Fruit fly (Drosophila melanogaster) whole organism, embryonic: Measurements from ENCODE around the gene CG17343.

Experiments used
- Bteb2 ChIP-seq: fragments of 200-800 bp; sonication (Bioruptor generic); optimal IDR thresholded peaks from 2 replicates; lab custom pipeline; 2016; ENCODE audit warnings: missing biosample characterization, missing genetic modification characterization
- CG10543 ChIP-seq: fragments of 200-800 bp; sonication (Bioruptor generic); optimal IDR thresholded peaks from 3 replicates; lab custom pipeline; 2017; ENCODE audit warnings: missing biosample characterization, mild to moderate bottlenecking, missing genetic modification characterization, moderate library complexity
- CG11504 ChIP-seq: fragments of 200-800 bp; sonication (Bioruptor generic); optimal IDR thresholded peaks from 3 replicates; lab custom pipeline; 2019; ENCODE audit warnings: missing biosample characterization, mild to moderate bottlenecking, missing genetic modification characterization, moderate library complexity
- CG11560 ChIP-seq: fragments of 200-800 bp; sonication (Bioruptor generic); IDR thresholded peaks from 3 replicates; pipeline ENCODE4 v1.3.6; 2022; ENCODE audit warnings: missing biosample characterization, missing genetic modification characterization
- CG12071 ChIP-seq: fragments of 200-800 bp; sonication (Bioruptor generic); optimal IDR thresholded peaks from 3 replicates; lab custom pipeline; 2018; ENCODE audit warnings: missing biosample characterization, mild to moderate bottlenecking, missing genetic modification characterization
- CG13123 ChIP-seq: fragments of 200-800 bp; sonication (Bioruptor generic); optimal IDR thresholded peaks from 2 replicates; lab custom pipeline; 2016; ENCODE audit warnings: missing biosample characterization, missing genetic modification characterization
- CG14710 ChIP-seq: fragments of 200-800 bp; sonication (Bioruptor generic); optimal IDR thresholded peaks from 3 replicates; lab custom pipeline; 2019; ENCODE audit warnings: missing biosample characterization, mild to moderate bottlenecking, missing genetic modification characterization, moderate library complexity
- CG15011 ChIP-seq: fragments of 200-800 bp; sonication (Bioruptor generic); optimal IDR thresholded peaks from 3 replicates; lab custom pipeline; 2018; ENCODE audit warnings: missing biosample characterization, mild to moderate bottlenecking, missing genetic modification characterization
- CG1603 ChIP-seq: fragments of 200-800 bp; sonication (Bioruptor generic); optimal IDR thresholded peaks from 2 replicates; lab custom pipeline; 2019; ENCODE audit warnings: missing biosample characterization, mild to moderate bottlenecking, missing genetic modification characterization, moderate library complexity
- CG16779 ChIP-seq: fragments of 200-800 bp; sonication (Bioruptor generic); IDR thresholded peaks from 2 replicates; pipeline ENCODE4 v1.3.6; 2022; ENCODE audit warnings: missing biosample characterization, missing genetic modification characterization
- CG16863 ChIP-seq: fragments of 200-800 bp; sonication (Bioruptor generic); optimal IDR thresholded peaks from 3 replicates; lab custom pipeline; 2016; ENCODE audit warnings: missing biosample characterization, missing genetic modification characterization
- CG17361 ChIP-seq: fragments of 200-800 bp; sonication (Bioruptor generic); IDR thresholded peaks from 3 replicates; pipeline ENCODE4 v1.3.6; 2022; ENCODE audit warnings: missing biosample characterization, missing genetic modification characterization
- CG18262 ChIP-seq: fragments of 200-800 bp; optimal IDR thresholded peaks from 3 replicates; lab custom pipeline; 2019; ENCODE audit warnings: missing biosample characterization, mild to moderate bottlenecking, missing genetic modification characterization, moderate library complexity
- CG2678 ChIP-seq: fragments of 200-800 bp; sonication (Bioruptor generic); optimal IDR thresholded peaks from 3 replicates; lab custom pipeline; 2019; ENCODE audit warnings: missing biosample characterization, mild to moderate bottlenecking, missing genetic modification characterization, moderate library complexity
- CG6765 ChIP-seq: fragments of 200-800 bp; sonication (Bioruptor generic); optimal IDR thresholded peaks from 3 replicates; lab custom pipeline; 2017; ENCODE audit warnings: missing biosample characterization, mild to moderate bottlenecking, missing genetic modification characterization
- CG7556 ChIP-seq: fragments of 200-800 bp; sonication (Bioruptor generic); optimal IDR thresholded peaks from 2 replicates; lab custom pipeline; 2017; ENCODE audit warnings: missing biosample characterization, mild to moderate bottlenecking, missing genetic modification characterization
- CG7928 ChIP-seq: fragments of 200-800 bp; sonication (Bioruptor generic); optimal IDR thresholded peaks from 2 replicates; lab custom pipeline; 2017; ENCODE audit warnings: missing biosample characterization, mild to moderate bottlenecking, missing genetic modification characterization
- CG8281 ChIP-seq: fragments of 200-800 bp; sonication (Bioruptor generic); optimal IDR thresholded peaks from 2 replicates; lab custom pipeline; 2018; ENCODE audit warnings: missing biosample characterization, mild to moderate bottlenecking, missing genetic modification characterization, moderate library complexity
- CG9817 ChIP-seq: fragments of 200-800 bp; sonication (Bioruptor generic); optimal IDR thresholded peaks from 2 replicates; lab custom pipeline; 2018; ENCODE audit warnings: missing biosample characterization, mild to moderate bottlenecking, missing genetic modification characterization, moderate library complexity
- Camta ChIP-seq: fragments of 200-800 bp; sonication (Bioruptor generic); optimal IDR thresholded peaks from 2 replicates; lab custom pipeline; 2016; ENCODE audit warnings: missing biosample characterization, missing genetic modification characterization
- Dek ChIP-seq: fragments of 200-800 bp; sonication (Bioruptor generic); optimal IDR thresholded peaks from 3 replicates; lab custom pipeline; 2019; ENCODE audit warnings: missing biosample characterization, mild to moderate bottlenecking, missing genetic modification characterization, moderate library complexity
- HLH3B ChIP-seq: fragments of 200-800 bp; sonication (Bioruptor generic); IDR thresholded peaks from 2 replicates; pipeline ENCODE4 v1.3.6; 2022; ENCODE audit warnings: missing biosample characterization, missing genetic modification characterization
- Hr51 ChIP-seq, 2 experiments: fragments of 200-800 bp; sonication (Bioruptor generic); optimal IDR thresholded peaks; 2 replicates in 1 of 2; 3 replicates in 1 of 2; lab custom pipeline; 2016 to 2018; ENCODE audit warnings: missing biosample characterization in 2 of 2, missing genetic modification characterization in 2 of 2, mild to moderate bottlenecking in 1 of 2, moderate library complexity in 1 of 2
- Hsf ChIP-seq: fragments of 200-800 bp; sonication (Bioruptor generic); optimal IDR thresholded peaks from 3 replicates; lab custom pipeline; 2016; ENCODE audit warnings: missing biosample characterization, missing genetic modification characterization
- PHDP ChIP-seq: fragments of 200-800 bp; sonication (Bioruptor generic); optimal IDR thresholded peaks from 3 replicates; lab custom pipeline; 2018; ENCODE audit warnings: missing biosample characterization, mild to moderate bottlenecking, missing genetic modification characterization, moderate library complexity
- YL-1 ChIP-seq: fragments of 200-800 bp; sonication (Bioruptor generic); optimal IDR thresholded peaks from 3 replicates; lab custom pipeline; 2017; ENCODE audit warnings: missing biosample characterization, mild to moderate bottlenecking, missing genetic modification characterization
- bab2 ChIP-seq: fragments of 200-800 bp; sonication (Bioruptor generic); optimal IDR thresholded peaks from 2 replicates; lab custom pipeline; 2016; ENCODE audit warnings: missing biosample characterization, missing genetic modification characterization
- bcd ChIP-seq: fragments of 200-800 bp; sonication (Bioruptor generic); optimal IDR thresholded peaks from 2 replicates; lab custom pipeline; 2017; ENCODE audit warnings: missing biosample characterization, mild to moderate bottlenecking, missing genetic modification characterization
- btn ChIP-seq: fragments of 200-800 bp; sonication (Bioruptor generic); optimal IDR thresholded peaks from 2 replicates; lab custom pipeline; 2016; ENCODE audit warnings: missing biosample characterization, missing genetic modification characterization
- dmrt99B ChIP-seq: fragments of 200-800 bp; sonication (Bioruptor generic); optimal IDR thresholded peaks from 2 replicates; lab custom pipeline; 2018; ENCODE audit warnings: missing biosample characterization, mild to moderate bottlenecking, missing genetic modification characterization, moderate library complexity
- esg ChIP-seq: fragments of 200-800 bp; sonication (Bioruptor generic); conservative IDR thresholded peaks from 2 replicates; pipeline ENCODE4 v1.3.6; 2022; ENCODE audit warnings: missing biosample characterization, missing genetic modification characterization
- fd3F ChIP-seq: fragments of 200-800 bp; sonication (Bioruptor generic); optimal IDR thresholded peaks from 2 replicates; lab custom pipeline; 2018; ENCODE audit warnings: missing biosample characterization, mild to moderate bottlenecking, missing genetic modification characterization, moderate library complexity
- gcm ChIP-seq: fragments of 200-800 bp; sonication (Bioruptor generic); optimal IDR thresholded peaks from 2 replicates; lab custom pipeline; 2019; ENCODE audit warnings: missing biosample characterization, mild to moderate bottlenecking, missing genetic modification characterization, moderate library complexity
- grau ChIP-seq: fragments of 200-800 bp; optimal IDR thresholded peaks from 3 replicates; lab custom pipeline; 2019; ENCODE audit warnings: missing biosample characterization, mild to moderate bottlenecking, missing genetic modification characterization, moderate library complexity
- jing ChIP-seq: fragments of 200-800 bp; sonication (Bioruptor generic); optimal IDR thresholded peaks from 2 replicates; lab custom pipeline; 2018; ENCODE audit warnings: missing biosample characterization, mild to moderate bottlenecking, missing genetic modification characterization
- nau ChIP-seq: fragments of 200-800 bp; sonication (Bioruptor generic); optimal IDR thresholded peaks from 3 replicates; lab custom pipeline; 2017; ENCODE audit warnings: missing biosample characterization, mild to moderate bottlenecking, missing genetic modification characterization, missing genetic modification reagents
- nerfin-1 ChIP-seq: fragments of 200-800 bp; sonication (Bioruptor generic); optimal IDR thresholded peaks from 3 replicates; lab custom pipeline; 2019; ENCODE audit warnings: missing biosample characterization, mild to moderate bottlenecking, missing genetic modification characterization, moderate library complexity
- org-1 ChIP-seq: fragments of 200-800 bp; sonication (Bioruptor generic); optimal IDR thresholded peaks from 2 replicates; lab custom pipeline; 2017; ENCODE audit warnings: missing biosample characterization, missing genetic modification characterization
- pan ChIP-seq, 4 experiments: fragments of >200 bp in 3 of 4; fragments of 200-800 bp in 1 of 4; sonication (Bioruptor generic) in 1 of 4; optimal IDR thresholded peaks in 3 of 4; IDR thresholded peaks in 1 of 4; 2 replicates each; pipeline versions ENCODE4 v1.3.6 to Lab custom; 2017 to 2022; ENCODE audit warnings: missing biosample characterization in 2 of 4, missing genetic modification characterization in 2 of 4, mixed read lengths in 1 of 4
- scrt ChIP-seq: fragments of 200-800 bp; sonication (Bioruptor generic); optimal IDR thresholded peaks from 2 replicates; lab custom pipeline; 2018; ENCODE audit warnings: missing biosample characterization, mild to moderate bottlenecking, missing genetic modification characterization, moderate library complexity
- seq ChIP-seq: fragments of 200-800 bp; sonication (Bioruptor generic); IDR thresholded peaks from 2 replicates; pipeline ENCODE4 v1.3.6; 2022; ENCODE audit warnings: missing biosample characterization, missing genetic modification characterization
- slbo ChIP-seq: fragments of 200-800 bp; sonication (Bioruptor generic); IDR thresholded peaks from 2 replicates; pipeline ENCODE4 v1.3.6; 2022; ENCODE audit warnings: missing biosample characterization, missing genetic modification characterization
- toy ChIP-seq: fragments of 200-800 bp; sonication (Bioruptor generic); IDR thresholded peaks from 2 replicates; pipeline ENCODE4 v1.3.6; 2022; ENCODE audit warnings: missing biosample characterization, missing genetic modification characterization
- unc-4 ChIP-seq: fragments of 200-800 bp; sonication (Bioruptor generic); IDR thresholded peaks from 2 replicates; pipeline ENCODE4 v1.3.6; 2022; ENCODE audit warnings: missing biosample characterization, missing genetic modification characterization; ENCODE audit not compliant: partially characterized antibody
- vfl ChIP-seq: fragments of 200-800 bp; sonication (Bioruptor generic); optimal IDR thresholded peaks from 2 replicates; lab custom pipeline; 2016; ENCODE audit warnings: missing biosample characterization, missing genetic modification characterization
- z ChIP-seq: fragments of 200-800 bp; sonication (Bioruptor generic); IDR thresholded peaks from 3 replicates; pipeline ENCODE4 v1.3.6; 2022; ENCODE audit warnings: missing biosample characterization, missing genetic modification characterization
- zf30C ChIP-seq: fragments of 200-800 bp; sonication (Bioruptor generic); optimal IDR thresholded peaks from 3 replicates; lab custom pipeline; 2018; ENCODE audit warnings: missing biosample characterization, mild to moderate bottlenecking, missing genetic modification characterization

CG17343 gene

dm6 chr2L:19023972-19024743 is 40.6 kb upstream of the CG17343 start (continued):
- TF ChIP-seq CG11560 (tag; lab: Robert Waterston, UW) (no peak), vfl (peak; percentile 38), CG10543 (GFP tag; lab: Kevin White, UChicago) (peak; percentile 80), CG16863 (GFP tag; lab: Kevin White, UChicago) (no peak), CG2678 (tag; lab: Kevin White, UChicago) (peak; percentile 92), scrt (GFP tag; lab: Kevin White, UChicago) (peak; percentile 70), CG11504 (tag; lab: Kevin White, UChicago) (peak; percentile 89), nau (GFP tag; lab: Kevin White, UChicago) (peak; percentile 54), seq (peak; percentile 55; the same call in 1 of the 2 replicates), gcm (GFP tag; lab: Kevin White, UChicago) (peak; percentile 57), jing (GFP tag; lab: Kevin White, UChicago) (peak; percentile 41), slbo (peak; percentile 67), unc-4 (0 out of 2 replicates have a peak, but pooled peaks have one; percentile 29), HLH3B (0 out of 2 replicates have a peak, but pooled peaks have one; percentile 46), btn (GFP tag; lab: Kevin White, UChicago) (no peak), bcd (peak; percentile 66), PHDP (tag; lab: Kevin White, UChicago) (peak; percentile 79), Hsf (GFP tag; lab: Kevin White, UChicago) (peak; percentile 45), CG14710 (peak; percentile 41), CG1603 (tag; lab: Kevin White, UChicago) (peak; percentile 24), CG8281 (tag; lab: Kevin White, UChicago) (peak; percentile 19), org-1 (GFP tag; lab: Kevin White, UChicago) (peak; percentile 74), nerfin-1 (peak; percentile 63), CG16779 (GFP tag; lab: Robert Waterston, UW) (no peak), pan (optimal IDR thresholded peaks at IDR 0.05; lab: Kevin White, UChicago) (no peak), pan (GFP tag; optimal IDR thresholded peaks at IDR 0.05 in 1 of 2, IDR thresholded peaks at IDR 0.05 in 1 of 2) (no peak), esg (peak; percentile 49; the same call in 1 of the 2 replicates), CG18262 (tag; lab: Kevin White, UChicago) (peak; percentile 73), CG17361 (GFP tag; lab: Robert Waterston, UW) (peak; percentile 89), Hr51 (GFP tag; optimal IDR thresholded peaks at IDR 0.05; lab: Kevin White, UChicago) (peak in 1 of 2 experiments; percentile 86), CG7928 (peak; percentile 27), Bteb2 (GFP tag; lab: Kevin White, UChicago) (peak; percentile 40), bab2 (GFP tag; lab: Kevin White, UChicago) (peak; percentile 5), toy (GFP tag; lab: Robert Waterston, UW) (0 out of 2 replicates have a peak, but pooled peaks have one; percentile 11), fd3F (GFP tag; lab: Kevin White, UChicago) (peak; percentile 47), CG9817 (tag; lab: Kevin White, UChicago) (peak; percentile 65), Dek (peak; percentile 74), CG13123 (GFP tag; lab: Kevin White, UChicago) (no peak), dmrt99B (tag; lab: Kevin White, UChicago) (peak; percentile 87), z (GFP tag; lab: Robert Waterston, UW) (no peak), CG15011 (GFP tag; lab: Kevin White, UChicago) (peak; percentile 48), YL-1 (GFP tag; lab: Kevin White, UChicago) (peak; percentile 5), Camta (GFP tag; lab: Kevin White, UChicago) (peak; percentile 23), zf30C (GFP tag; lab: Kevin White, UChicago) (peak; percentile 51), grau (tag; lab: Kevin White, UChicago) (peak; percentile 84), CG12071 (GFP tag; lab: Kevin White, UChicago) (peak; percentile 25), CG7556 (GFP tag; lab: Kevin White, UChicago) (peak; percentile 94), CG6765 (peak; percentile 70)
